Worm (Caenorhabditis elegans) whole organism, L4 larva: ENCODE data around the gene M03C11.3.

Source experiments
- F26F4.8 ChIP-seq: fragments of 200-800 bp; sonication (Bioruptor generic); conservative IDR thresholded peaks from 2 replicates; pipeline ENCODE4 v1.3.6; 2022; ENCODE audit warnings: missing genetic modification characterization, missing compliant biosample characterization
- ces-1 ChIP-seq: fragments of 150-350 bp; sonication (generic microtip); optimal IDR thresholded peaks from 4 replicates; lab custom pipeline; 2014; ENCODE audit warnings: missing biosample characterization, missing genetic modification reagents, missing genetic modification characterization
- lin-39 ChIP-seq: fragments of 150-350 bp; optimal IDR thresholded peaks from 2 replicates; lab custom pipeline; 2014; ENCODE audit warnings: missing biosample characterization, missing genetic modification reagents, missing genetic modification characterization
- nhr-77 ChIP-seq: fragments of 150-350 bp; optimal IDR thresholded peaks from 2 replicates; lab custom pipeline; 2014; ENCODE audit warnings: missing biosample characterization, missing genetic modification characterization

DNA sequence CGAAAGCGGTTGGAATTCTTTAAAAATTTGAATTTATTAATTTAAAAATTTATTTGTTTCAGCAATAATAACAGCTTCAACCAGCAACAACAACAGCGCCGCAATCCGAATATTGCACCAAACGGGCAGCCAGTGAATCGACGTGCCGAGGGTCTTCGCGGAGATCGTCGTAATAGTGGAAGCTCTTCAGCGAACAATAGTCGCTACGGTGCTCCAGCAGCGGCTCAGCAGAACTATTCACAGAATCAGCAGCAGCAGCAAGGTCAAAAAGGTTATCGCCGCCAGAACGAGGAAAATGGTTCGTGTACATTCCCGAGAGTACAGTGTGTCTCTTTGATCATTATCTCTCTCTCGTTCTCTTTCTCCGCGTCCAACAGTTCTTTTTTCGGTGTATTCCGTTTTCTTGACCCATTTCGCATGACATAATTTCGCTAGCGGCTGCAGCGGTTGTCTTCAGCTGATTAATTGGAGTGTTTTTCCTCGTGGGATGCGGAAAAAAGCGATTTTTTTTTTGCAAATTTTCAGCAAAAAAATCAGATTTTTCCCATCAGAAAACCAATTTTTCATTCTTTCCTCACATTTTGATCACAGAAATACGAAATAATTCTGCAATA, 58.2 kb downstream of the M03C11.3 start:
- no peak for TF ChIP-seq F26F4.8 (GFP tag; lab: Robert Waterston, UW)
- no peak for TF ChIP-seq nhr-77 (tag; lab: Kevin White, UChicago)
- no peak for TF ChIP-seq ces-1 (GFP tag; lab: Kevin White, UChicago)
- no peak for TF ChIP-seq lin-39 (tag; lab: Kevin White, UChicago)
